Worm (Caenorhabditis elegans) whole organism, late embryonic: ENCODE measurements around the gene F02C12.1.

Experiments
- ama-1 ChIP-seq: fragments of 150-350 bp; optimal IDR thresholded peaks from 2 replicates; lab custom pipeline; 2014
- ceh-31 ChIP-seq: sonication (generic microtip); optimal IDR thresholded peaks from 2 replicates; lab custom pipeline; 2016; ENCODE audit warnings: missing genetic modification characterization, missing compliant biosample characterization
- ceh-45 ChIP-seq: fragments of 200-800 bp; sonication (Bioruptor generic); IDR thresholded peaks from 2 replicates; pipeline ENCODE4 v1.3.6; 2022; ENCODE audit warnings: missing genetic modification reagents, missing genetic modification characterization, missing compliant biosample characterization
- ceh-48 ChIP-seq: sonication (generic microtip); optimal IDR thresholded peaks from 2 replicates; lab custom pipeline; 2016; ENCODE audit warnings: missing genetic modification characterization, inconsistent platforms, missing compliant biosample characterization
- ceh-6 ChIP-seq: fragments of 200-800 bp; sonication (Bioruptor generic); optimal IDR thresholded peaks from 2 replicates; lab custom pipeline; 2018; ENCODE audit warnings: mild to moderate bottlenecking, missing genetic modification characterization, missing compliant biosample characterization
- hlh-30 ChIP-seq: sonication (generic microtip); optimal IDR thresholded peaks from 2 replicates; lab custom pipeline; 2017; ENCODE audit warnings: antibody characterized with exemption, missing genetic modification characterization, missing compliant biosample characterization; ENCODE audit not compliant: insufficient read depth
- hlh-6 ChIP-seq: sonication (generic microtip); optimal IDR thresholded peaks from 2 replicates; lab custom pipeline; 2016; ENCODE audit warnings: missing genotype, missing genetic modification characterization, missing compliant biosample characterization
- lin-11 ChIP-seq: fragments of 200-800 bp; sonication (Bioruptor generic); optimal IDR thresholded peaks from 2 replicates; lab custom pipeline; 2018; ENCODE audit warnings: mild to moderate bottlenecking, missing genetic modification characterization, missing compliant biosample characterization
- nfya-1 ChIP-seq: sonication (generic microtip); optimal IDR thresholded peaks from 2 replicates; lab custom pipeline; 2017; ENCODE audit warnings: missing genetic modification characterization, mild to moderate bottlenecking, missing compliant biosample characterization, antibody characterized with exemption, moderate library complexity
- pha-4 ChIP-seq: fragments of 150-350 bp; optimal IDR thresholded peaks from 2 replicates; lab custom pipeline; 2018; ENCODE audit warnings: missing biosample characterization, missing genetic modification reagents, missing genetic modification characterization
- rnt-1 ChIP-seq: sonication (generic microtip); optimal IDR thresholded peaks from 2 replicates; lab custom pipeline; 2016; ENCODE audit warnings: missing genetic modification characterization, missing compliant biosample characterization
- tbx-7 ChIP-seq: sonication (generic microtip); optimal IDR thresholded peaks from 2 replicates; lab custom pipeline; 2016; ENCODE audit warnings: missing genotype, missing genetic modification characterization, missing compliant biosample characterization
- unc-55 ChIP-seq: sonication (generic microtip); optimal IDR thresholded peaks from 2 replicates; lab custom pipeline; 2017; ENCODE audit warnings: missing biosample characterization, missing genetic modification reagents, missing genetic modification characterization
- unc-86 ChIP-seq: sonication (generic microtip); optimal IDR thresholded peaks from 2 replicates; lab custom pipeline; 2016; ENCODE audit warnings: missing genetic modification characterization, missing compliant biosample characterization

DNA sequence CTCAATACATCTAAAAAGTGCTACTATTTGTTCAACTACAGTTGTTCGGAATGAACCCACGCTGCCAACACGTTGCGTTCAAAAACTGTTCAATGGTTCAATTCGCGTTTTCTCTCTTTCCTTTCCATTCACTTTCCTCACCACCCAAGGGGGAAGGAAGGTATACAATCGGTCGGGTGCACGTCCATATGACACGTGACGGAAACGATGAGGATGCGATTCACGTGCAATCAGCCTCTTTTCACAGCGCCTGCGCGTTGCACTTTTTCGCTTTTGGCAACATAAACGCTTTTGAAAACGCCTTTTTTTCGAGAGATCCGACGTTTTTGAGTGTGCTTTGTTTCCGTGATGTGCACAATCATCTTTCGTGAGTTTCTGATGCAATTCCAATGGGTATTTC is 43.3 kb upstream of the F02C12.1 start:
- no peak for TF ChIP-seq tbx-7 (tag; lab: Kevin White, UChicago)
- no peak for TF ChIP-seq hlh-6
- TF ChIP-seq ama-1 (lab: Kevin White, UChicago) = no peak
- TF ChIP-seq ceh-48 (tag; lab: Kevin White, UChicago) = no peak
- no peak for TF ChIP-seq ceh-45 (GFP tag; lab: Robert Waterston, UW)
- TF ChIP-seq pha-4 = no peak
- TF ChIP-seq unc-86 = no peak
- TF ChIP-seq ceh-31 (tag; lab: Kevin White, UChicago) = peak; percentile 2
- no peak for TF ChIP-seq ceh-6
- TF ChIP-seq lin-11 = no peak
- peak; percentile 93 for TF ChIP-seq hlh-30 (tag; lab: Kevin White, UChicago)
- no peak for TF ChIP-seq unc-55
- TF ChIP-seq nfya-1 (tag; lab: Kevin White, UChicago) = no peak
- TF ChIP-seq rnt-1 = no peak
